Fruit fly (Drosophila melanogaster): ENCODE results near the gene Strip.
A peak's percentile ranks its signal among the peaks of the same experiment; 100 is the strongest.

Gene Strip

dm6 chr3L:3316441-3316840 is 12.2 kb downstream of the Strip start, which contains the start of gene Drsl5:
TSS of gene Drsl5 (plus strand) at chr3L:3316781.
- no peak for TF ChIP-seq noc (tag; optimal IDR thresholded peaks at IDR 0.05)

DNA sequence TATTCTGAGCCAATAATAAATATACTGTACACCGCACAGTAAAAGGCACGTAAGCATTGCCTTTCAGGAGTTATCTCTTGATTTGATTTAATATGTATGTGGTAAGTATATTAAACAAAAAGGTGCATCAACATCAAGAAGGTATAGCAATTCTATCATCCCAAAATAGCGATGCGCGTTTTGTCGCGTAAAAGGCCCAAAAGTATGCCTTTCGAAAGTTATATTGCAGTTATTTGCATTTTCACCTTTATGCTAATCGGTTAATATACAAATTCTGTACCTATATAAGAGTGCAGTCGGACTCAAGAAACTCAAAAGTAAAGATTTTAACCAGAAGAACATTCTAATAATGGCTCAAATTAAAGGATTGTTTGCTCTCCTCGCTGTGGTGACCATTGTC is 13.4 kb downstream of the Strip start, which contains the start of gene Drsl4:
Drsl4 (plus strand) TSS at position 333 of the 400 bp plus-strand sequence.
- TF ChIP-seq noc (tag; optimal IDR thresholded peaks at IDR 0.05), result no peak

DNA sequence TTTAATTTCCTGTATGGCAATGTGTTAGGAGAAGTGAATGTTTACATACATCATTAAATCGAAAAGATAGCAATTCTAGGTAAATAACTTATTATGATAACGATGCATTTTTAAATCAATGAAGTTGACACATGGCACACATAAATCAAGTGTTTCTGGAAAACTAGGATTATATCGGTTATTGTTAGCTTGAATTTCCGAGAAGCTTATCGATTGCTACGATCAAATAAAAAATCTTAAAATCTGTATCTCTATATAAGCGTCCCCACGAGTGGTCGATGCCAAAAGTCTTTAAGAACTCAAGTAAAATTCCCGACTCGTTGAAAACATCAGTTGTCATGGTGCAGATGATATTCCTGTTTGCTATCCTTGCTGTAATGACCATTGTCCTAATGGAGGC is 14.0 kb downstream of the Strip start, which contains the start of gene Drsl3:
Drsl3 (plus strand) TSS at position 301 of the 400 bp plus-strand sequence.
- no peak for TF ChIP-seq noc (tag; optimal IDR thresholded peaks at IDR 0.05)

DNA sequence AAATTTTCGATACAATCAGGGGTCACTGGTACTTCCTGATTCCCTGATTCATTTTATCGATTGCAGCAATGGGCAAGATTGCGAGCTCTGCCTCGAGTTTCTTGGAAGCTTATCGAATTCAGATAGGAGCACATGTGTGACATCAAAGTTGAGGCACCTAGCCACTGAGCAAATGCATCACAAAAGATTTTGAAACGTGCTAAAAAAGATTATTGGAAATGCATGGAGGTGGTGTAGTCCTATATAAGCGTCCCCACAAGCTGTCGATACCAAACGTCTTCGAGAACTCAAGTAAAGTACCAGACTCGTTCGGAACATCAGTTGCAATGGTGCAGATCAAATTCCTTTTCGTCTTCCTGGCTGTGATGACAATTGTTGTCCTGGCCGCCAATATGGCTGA is 14.6 kb downstream of the Strip start, which contains the start of gene Drsl2:
Drsl2 (plus strand) TSS at position 301 of the 400 bp plus-strand sequence.
- TF ChIP-seq noc (tag; optimal IDR thresholded peaks at IDR 0.05), result no peak

DNA sequence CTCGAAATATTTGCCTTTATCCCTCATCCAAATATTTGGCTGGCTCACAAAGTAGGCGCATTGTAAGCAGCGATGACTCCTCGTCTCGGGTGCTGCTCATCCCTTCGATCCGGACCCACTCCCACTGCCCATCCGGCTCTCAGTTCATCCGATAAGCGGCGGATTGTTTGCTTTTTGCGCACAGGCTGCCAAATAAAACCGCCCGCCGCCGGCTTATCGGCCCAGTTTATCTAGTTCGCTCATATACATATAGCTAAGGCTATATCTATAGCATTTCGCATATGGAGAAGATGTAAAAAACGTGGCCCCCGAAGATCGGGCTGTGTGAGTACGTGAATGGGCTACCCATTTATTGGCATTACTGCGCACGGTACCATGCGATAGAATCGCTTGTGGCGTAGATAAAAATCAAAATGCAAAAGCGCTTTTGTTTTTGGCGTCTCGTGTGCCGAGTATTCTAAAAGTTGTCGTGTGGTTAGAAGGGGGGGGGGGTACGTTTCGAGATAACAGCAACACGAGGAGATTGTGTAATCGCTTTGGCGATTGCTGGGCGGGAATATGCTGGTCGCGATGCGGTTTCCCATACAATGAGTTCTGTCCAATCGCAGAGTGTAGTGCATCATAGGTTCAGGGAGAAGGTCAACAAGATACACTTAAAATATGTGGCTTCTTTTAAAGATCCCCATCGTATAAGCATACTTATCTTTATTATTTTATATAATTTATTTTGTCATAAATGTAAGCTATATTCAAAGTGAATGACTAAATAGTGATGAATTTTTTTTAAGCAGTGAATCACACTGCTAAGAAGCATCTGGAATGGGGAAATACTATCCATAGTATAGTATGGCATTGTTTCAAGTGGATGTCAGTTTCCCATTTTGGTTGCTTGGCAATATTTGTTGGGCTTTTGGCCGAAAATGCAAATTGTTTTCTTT is 19.7 kb downstream of the Strip start:
- peak; percentile 49 for TF ChIP-seq noc (tag; optimal IDR thresholded peaks at IDR 0.05)

- no peak for TF ChIP-seq noc (tag; optimal IDR thresholded peaks at IDR 0.05)
These were observed 21.1 kb downstream of the Strip start for dm6 chr3L:3307593-3307992.

dm6 chr3L:3306515-3306914 is 22.2 kb downstream of the Strip start:
- TF ChIP-seq noc (tag; optimal IDR thresholded peaks at IDR 0.05), result peak; percentile 83

DNA sequence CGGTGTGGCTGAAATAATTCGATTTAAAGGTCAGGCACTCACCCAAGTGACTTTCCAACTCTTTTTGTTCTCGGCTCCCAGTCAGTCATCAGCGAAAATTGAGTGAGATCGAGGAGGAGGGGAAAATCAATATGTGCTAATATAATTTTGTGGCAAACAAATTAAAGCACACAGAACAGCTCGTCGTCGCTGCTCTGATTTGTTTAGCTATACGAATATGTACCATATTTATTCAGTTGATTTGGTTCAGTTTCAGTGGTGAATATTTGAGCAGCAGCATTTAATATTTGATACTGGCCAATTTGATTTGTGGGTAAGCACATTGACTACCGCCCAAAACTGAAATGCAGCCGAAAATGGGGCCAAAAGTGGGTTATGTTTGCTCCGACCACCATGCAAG is 23.2 kb downstream of the Strip start:
- no peak for TF ChIP-seq noc (tag; optimal IDR thresholded peaks at IDR 0.05)

dm6 chr3L:3304740-3305139 is 23.9 kb downstream of the Strip start:
- TF ChIP-seq noc (tag; optimal IDR thresholded peaks at IDR 0.05), result no peak

DNA sequence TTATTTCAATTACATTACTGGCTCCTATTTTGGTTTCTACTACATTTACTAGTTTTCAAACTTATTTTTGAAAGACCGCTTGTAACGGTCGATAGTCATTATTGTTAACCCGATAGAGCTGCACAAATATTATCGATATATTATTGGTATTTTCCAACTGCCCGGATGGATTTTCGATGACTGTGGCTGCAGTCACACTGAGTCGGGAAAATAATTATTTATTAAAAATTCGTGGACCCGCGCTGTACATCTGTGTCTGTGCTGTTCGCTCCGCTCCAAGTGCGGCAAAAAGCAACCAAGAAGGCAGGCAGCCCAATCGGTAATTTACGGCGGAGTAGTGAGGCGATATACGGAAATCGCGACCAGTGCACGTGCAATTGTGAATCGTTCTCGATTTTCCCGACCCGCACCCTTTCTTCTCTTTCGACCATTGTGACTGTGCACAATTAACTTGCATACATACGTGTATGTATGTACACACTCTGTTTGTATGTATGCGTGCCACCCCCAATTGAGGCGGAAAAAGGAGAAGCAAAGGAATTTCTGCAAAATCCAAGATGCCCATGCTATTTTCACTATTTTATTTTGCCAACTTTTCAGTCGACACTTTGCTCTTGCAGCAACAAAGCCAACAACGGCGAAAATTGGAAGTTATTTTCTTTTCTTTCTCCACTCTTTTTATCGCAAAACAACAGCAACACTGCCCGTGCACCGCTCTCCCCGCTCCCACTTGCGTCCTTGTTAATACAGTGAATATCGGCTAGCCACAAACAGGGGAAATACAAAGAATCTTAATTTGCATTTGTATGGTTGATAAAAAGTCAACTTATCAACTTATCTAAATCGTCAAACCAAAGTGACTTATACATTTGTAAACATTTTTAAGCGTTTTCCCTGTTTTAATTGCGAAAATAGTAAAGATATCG is 24.9 kb downstream of the Strip start, which contains the start of gene ZnT63C:
ZnT63C (plus strand) TSS at position 175 of the 926 bp plus-strand sequence.
- no peak for TF ChIP-seq noc (tag; optimal IDR thresholded peaks at IDR 0.05)

DNA sequence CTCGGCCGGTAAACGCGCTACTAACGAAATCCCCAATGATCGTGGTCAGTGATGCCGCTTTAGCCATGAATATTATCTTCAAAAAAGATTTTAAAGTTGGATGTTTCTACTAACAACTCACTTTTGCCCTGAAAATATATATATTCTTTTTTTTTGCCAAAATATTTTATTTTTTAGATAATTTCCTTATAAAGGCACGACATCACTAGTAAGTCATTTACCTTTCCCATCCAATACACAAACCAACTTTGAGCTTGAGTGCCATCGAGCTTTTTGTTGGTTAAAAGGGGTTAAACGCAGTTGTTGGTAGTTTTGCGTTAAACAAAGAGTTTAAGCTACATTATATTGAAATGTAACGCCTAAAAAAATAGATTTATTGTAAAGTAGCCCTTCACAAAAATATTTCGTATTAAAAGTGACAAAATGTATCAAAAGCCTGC is 25.6 kb downstream of the Strip start, which contains the start of gene CG14968:
CG14968 (minus strand) TSS at position 26 of the 440 bp plus-strand sequence.
- TF ChIP-seq noc (tag; optimal IDR thresholded peaks at IDR 0.05), result peak; percentile 96

DNA sequence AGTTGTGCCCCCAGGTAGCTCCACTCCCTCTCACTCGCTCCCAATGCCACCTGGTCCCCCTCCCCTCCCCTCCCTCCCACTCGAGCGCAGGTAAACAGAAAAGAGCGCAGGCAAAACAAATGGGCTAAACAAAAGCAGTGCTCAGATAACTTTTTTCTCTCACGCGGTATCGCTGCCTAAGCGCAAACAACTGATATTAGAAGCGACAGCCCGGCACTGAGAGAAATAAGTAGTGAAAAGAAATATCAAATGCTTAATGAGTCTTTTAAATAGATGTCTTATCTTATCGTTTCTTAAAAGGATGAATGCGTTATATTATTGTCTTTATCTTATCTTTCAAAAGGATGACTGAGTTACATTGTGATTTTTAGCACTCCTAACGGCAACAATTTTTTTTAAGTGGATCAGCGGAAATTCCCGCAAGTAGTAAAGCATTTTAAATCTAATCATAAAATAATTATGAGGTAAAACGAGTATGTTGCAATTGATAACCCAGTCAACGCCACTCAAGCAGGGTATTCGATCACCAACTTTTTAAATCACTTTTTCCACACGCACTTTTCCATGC is 27.4 kb downstream of the Strip start:
- TF ChIP-seq noc (tag; optimal IDR thresholded peaks at IDR 0.05), result peak; percentile 97

dm6 chr3L:3300345-3300744 is 28.3 kb downstream of the Strip start:
- no peak for TF ChIP-seq noc (tag; optimal IDR thresholded peaks at IDR 0.05)

dm6 chr3L:3291159-3291558 is 37.5 kb downstream of the Strip start, which contains the start of gene CG12009:
TSS of gene CG12009 (plus strand) at chr3L:3291459.
- no peak for TF ChIP-seq noc (tag; optimal IDR thresholded peaks at IDR 0.05)

DNA sequence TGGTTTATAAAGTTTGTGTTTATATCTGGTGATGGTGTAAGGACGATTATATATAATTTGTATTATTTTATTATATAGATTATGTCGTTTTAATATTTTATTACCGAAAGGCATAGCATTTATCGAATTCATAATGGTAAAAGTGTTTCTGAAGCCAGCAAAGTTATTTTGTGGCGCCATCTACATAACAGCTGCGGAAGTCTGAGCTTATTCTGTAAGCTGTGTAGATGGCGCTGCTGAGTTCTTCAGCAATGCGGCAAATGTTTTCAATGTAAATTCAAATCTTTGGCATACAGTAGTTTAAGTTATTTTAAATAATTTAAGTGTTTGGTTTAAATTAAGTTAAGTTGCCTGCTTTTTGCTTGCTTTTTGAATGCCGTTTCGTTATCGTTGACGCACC is 40.3 kb downstream of the Strip start:
- no peak for TF ChIP-seq noc (tag; optimal IDR thresholded peaks at IDR 0.05)
